Worm (Caenorhabditis elegans): ENCODE results near the gene T14B4.20.

DNA sequence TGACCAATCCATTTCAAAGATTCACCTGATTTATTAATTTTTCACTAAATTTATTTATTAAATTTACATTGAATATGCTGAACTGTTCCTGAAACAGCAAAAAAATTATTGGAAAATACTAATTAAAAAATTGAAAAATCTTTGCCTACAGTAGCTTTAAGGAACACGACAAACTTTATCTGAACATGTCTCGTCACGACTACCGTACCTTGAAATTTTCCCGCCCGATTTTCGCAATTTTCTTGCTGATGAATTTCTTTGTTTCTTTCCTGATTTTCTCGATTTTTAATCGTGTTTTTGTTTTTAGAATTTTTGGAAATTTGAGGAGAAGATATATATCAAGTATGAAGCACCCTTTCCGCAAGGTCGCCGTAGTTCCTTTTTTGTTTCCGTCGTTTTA lies 33.8 kb upstream of the T14B4.20 start:
- no peak for TF ChIP-seq skn-1 (tag; optimal IDR thresholded peaks at IDR 0.05)
- no peak for TF ChIP-seq ama-1 (optimal IDR thresholded peaks at IDR 0.05)
- TF ChIP-seq aly-2 (tag; optimal IDR thresholded peaks at IDR 0.05) = no peak
- no peak for TF ChIP-seq lin-39 (tag; optimal IDR thresholded peaks at IDR 0.05)
- no peak for TF ChIP-seq ceh-9 (tag; optimal IDR thresholded peaks at IDR 0.05)
- no peak for TF ChIP-seq nhr-11 (tag; optimal IDR thresholded peaks at IDR 0.05)
- no peak for TF ChIP-seq mdl-1 (tag; optimal IDR thresholded peaks at IDR 0.05)
- no peak for TF ChIP-seq pqm-1 (tag; optimal IDR thresholded peaks at IDR 0.05)
- no peak for TF ChIP-seq egl-5 (tag; optimal IDR thresholded peaks at IDR 0.05)
- no peak for TF ChIP-seq unc-62 (GFP tag; optimal IDR thresholded peaks at IDR 0.05)
- no peak for TF ChIP-seq ceh-28 (tag; optimal IDR thresholded peaks at IDR 0.05)
- no peak for TF ChIP-seq nhr-237 (tag; optimal IDR thresholded peaks at IDR 0.05)
- TF ChIP-seq zag-1 (tag; optimal IDR thresholded peaks at IDR 0.05) = no peak
